Worm (Caenorhabditis elegans): ENCODE measurements around the gene F37A8.5.

Gene F37A8.5

DNA sequence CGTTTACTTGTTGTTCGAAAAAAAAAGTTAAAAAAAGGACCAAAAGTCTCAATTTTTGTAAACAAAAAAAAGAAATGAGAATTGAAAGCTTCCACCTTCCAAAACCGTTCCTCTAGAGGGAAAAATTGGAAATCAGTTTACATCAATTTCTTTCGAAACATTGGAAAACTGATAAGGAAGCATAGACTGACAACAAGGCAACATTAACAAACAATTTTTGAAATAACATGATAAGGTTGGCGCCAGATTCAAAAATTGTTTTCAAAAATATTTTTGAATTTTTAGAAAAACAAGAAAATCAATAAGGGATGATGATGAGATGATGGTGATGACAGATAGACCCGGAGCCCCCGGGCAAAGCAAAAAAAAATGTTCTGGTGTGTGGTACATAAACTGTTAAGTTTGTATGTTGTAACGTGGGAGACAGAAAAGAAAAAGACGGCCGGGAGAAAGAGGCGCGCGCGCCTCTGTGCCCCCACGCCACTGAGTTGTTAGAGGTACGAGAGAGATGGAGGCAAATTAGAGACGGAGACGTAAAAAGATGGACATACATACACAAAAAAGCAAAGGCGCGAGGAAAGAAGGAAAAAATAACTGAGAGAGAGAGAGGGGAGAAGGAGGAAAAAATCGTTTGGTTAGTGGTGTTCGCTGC lies 23.7 kb downstream of the F37A8.5 start (continued):
- TF ChIP-seq F10B5.3 (tag; optimal IDR thresholded peaks at IDR 0.05) (no peak), spr-3 (GFP tag; optimal IDR thresholded peaks at IDR 0.05) (no peak), snpc-4 (tag; optimal IDR thresholded peaks at IDR 0.05) (no peak), lin-39 (tag; optimal IDR thresholded peaks at IDR 0.05) (no peak), unc-62 (GFP tag; optimal IDR thresholded peaks at IDR 0.05 in 1 of 2) (peak in 1 of 2 experiments; percentile 44), unc-62 (tag; optimal IDR thresholded peaks at IDR 0.05) (no peak), F49E8.2 (tag; optimal IDR thresholded peaks at IDR 0.05; ENCODE audit: borderline replicate concordance) (no peak), nhr-237 (tag; optimal IDR thresholded peaks at IDR 0.05) (no peak), daf-19 (GFP tag; conservative IDR thresholded peaks at IDR 0.05) (no peak), nhr-11 (tag; optimal IDR thresholded peaks at IDR 0.05) (no peak), Y5F2A.4 (GFP tag; optimal IDR thresholded peaks at IDR 0.05) (no peak)

DNA sequence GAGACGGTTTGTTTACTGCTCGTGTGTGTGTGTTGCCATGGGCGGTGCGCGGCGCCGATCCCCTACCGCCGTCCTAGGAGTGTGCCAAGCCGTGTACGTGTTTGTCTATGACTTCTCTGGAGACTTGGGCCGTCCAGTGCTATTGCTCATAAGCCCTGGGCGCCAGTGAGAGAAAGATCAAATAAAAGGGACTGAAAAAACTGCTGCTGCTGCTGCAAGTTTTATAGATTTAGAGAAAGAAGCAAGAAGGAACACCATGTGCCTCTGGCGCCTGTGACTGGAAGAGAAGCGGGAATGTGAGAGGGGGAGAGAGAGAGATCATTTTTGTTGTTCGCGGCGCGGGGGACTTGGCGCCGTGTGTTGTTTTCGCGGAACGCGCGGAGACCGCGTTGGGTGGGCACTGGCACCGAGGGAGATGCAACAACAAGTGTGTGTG lies 27.6 kb downstream of the F37A8.5 start:
- peak; percentile 66 for TF ChIP-seq hlh-30 (tag; optimal IDR thresholded peaks at IDR 0.05; ENCODE audit: insufficient read depth)
- no peak for TF ChIP-seq lir-3 (tag; optimal IDR thresholded peaks at IDR 0.05)
- TF ChIP-seq R02D3.7 (tag; optimal IDR thresholded peaks at IDR 0.05): no peak
- TF ChIP-seq Y5F2A.4 (GFP tag; optimal IDR thresholded peaks at IDR 0.05): no peak
- no peak for TF ChIP-seq nhr-102 (tag; optimal IDR thresholded peaks at IDR 0.05)
- TF ChIP-seq spr-3 (GFP tag; optimal IDR thresholded peaks at IDR 0.05): no peak
- TF ChIP-seq attf-4 (tag; optimal IDR thresholded peaks at IDR 0.05): no peak
- TF ChIP-seq set-16 (GFP tag; IDR thresholded peaks at IDR 0.05): peak; percentile 72
- no peak for TF ChIP-seq T20F7.1 (GFP tag; optimal IDR thresholded peaks at IDR 0.05)
- peak in 1 of 2 experiments; percentile 52 for TF ChIP-seq hif-1 (tag; optimal IDR thresholded peaks at IDR 0.05)
- peak; percentile 75 to 86 for TF ChIP-seq mdl-1 (tag; optimal IDR thresholded peaks at IDR 0.05)
- no peak for TF ChIP-seq aly-2 (tag; optimal IDR thresholded peaks at IDR 0.05)
- peak; percentile 56 for TF ChIP-seq hmg-1.1 (GFP tag; IDR thresholded peaks at IDR 0.05)
- TF ChIP-seq daf-16 (GFP tag; optimal IDR thresholded peaks at IDR 0.05): peak in 1 of 2 experiments; percentile 94
- no peak for TF ChIP-seq daf-16 (tag; optimal IDR thresholded peaks at IDR 0.05)
- no peak for TF ChIP-seq ceh-28 (tag; optimal IDR thresholded peaks at IDR 0.05)
- no peak for TF ChIP-seq duxl-1 (tag; optimal IDR thresholded peaks at IDR 0.05; ENCODE audit: poor library complexity)
- TF ChIP-seq hlh-11 (tag; optimal IDR thresholded peaks at IDR 0.05): peak; percentile 70
- peak; percentile 55; the same call in 1 of the 2 replicates for TF ChIP-seq pha-4 (GFP tag; IDR thresholded peaks at IDR 0.05)
- TF ChIP-seq pha-4 (tag; optimal IDR thresholded peaks at IDR 0.05): no peak
- TF ChIP-seq lin-39 (tag; optimal IDR thresholded peaks at IDR 0.05): no peak
- TF ChIP-seq lin-29 (GFP tag; IDR thresholded peaks at IDR 0.05): no peak
- TF ChIP-seq F26F4.8 (GFP tag; conservative IDR thresholded peaks at IDR 0.05): no peak
- no peak for TF ChIP-seq arid-1 (GFP tag; conservative IDR thresholded peaks at IDR 0.05)
- no peak for TF ChIP-seq daf-12 (tag; optimal IDR thresholded peaks at IDR 0.05)
- TF ChIP-seq vab-7 (GFP tag; IDR thresholded peaks at IDR 0.05): no peak
- peak; percentile 86 for TF ChIP-seq madf-9 (GFP tag; conservative IDR thresholded peaks at IDR 0.05)
- TF ChIP-seq aha-1 (tag): peak; percentile 70
- TF ChIP-seq dpl-1 (GFP tag; optimal IDR thresholded peaks at IDR 0.05): no peak
- no peak for TF ChIP-seq fos-1 (tag; optimal IDR thresholded peaks at IDR 0.05)
- TF ChIP-seq lin-38 (GFP tag; IDR thresholded peaks at IDR 0.05): no peak
- TF ChIP-seq ceh-20 (GFP tag; IDR thresholded peaks at IDR 0.05): no peak
- TF ChIP-seq mxl-3 (GFP tag; optimal IDR thresholded peaks at IDR 0.05): peak; percentile 75
- no peak for TF ChIP-seq skn-1 (tag; optimal IDR thresholded peaks at IDR 0.05)
- TF ChIP-seq ZK337.2 (GFP tag; IDR thresholded peaks at IDR 0.05): no peak
- TF ChIP-seq madf-5 (GFP tag; IDR thresholded peaks at IDR 0.05): no peak
- TF ChIP-seq nhr-237 (tag; optimal IDR thresholded peaks at IDR 0.05): no peak
- TF ChIP-seq lsy-2 (tag; optimal IDR thresholded peaks at IDR 0.05): peak in 1 of 2 experiments; percentile 18
- TF ChIP-seq tag-97 (GFP tag; IDR thresholded peaks at IDR 0.05): no peak
- TF ChIP-seq pqm-1 (tag; optimal IDR thresholded peaks at IDR 0.05): no peak
- TF ChIP-seq mep-1 (tag; optimal IDR thresholded peaks at IDR 0.05): peak; percentile 43
- no peak for TF ChIP-seq zfp-2 (tag; optimal IDR thresholded peaks at IDR 0.05)
- no peak for TF ChIP-seq zip-2 (tag; optimal IDR thresholded peaks at IDR 0.05)
